Worm (Caenorhabditis elegans) whole organism, young adult: ENCODE results near the gene dpy-7.

ENCODE experiments used
- B0261.1 ChIP-seq: sonication (generic microtip); optimal IDR thresholded peaks from 2 replicates; lab custom pipeline; 2016; ENCODE audit warnings: mild to moderate bottlenecking, missing genetic modification characterization, moderate library complexity, missing compliant biosample characterization
- C06A6.2 ChIP-seq: fragments of 200-800 bp; sonication (Bioruptor generic); conservative IDR thresholded peaks from 2 replicates; pipeline ENCODE4 v1.3.6; 2022; ENCODE audit warnings: missing genetic modification characterization, missing compliant biosample characterization
- T07F8.4 ChIP-seq: sonication (generic microtip); optimal IDR thresholded peaks from 2 replicates; lab custom pipeline; 2016; ENCODE audit warnings: mild to moderate bottlenecking, missing genetic modification characterization, moderate library complexity, missing compliant biosample characterization
- Y53F4B.3 ChIP-seq: fragments of 200-800 bp; sonication (Bioruptor generic); IDR thresholded peaks from 2 replicates; pipeline ENCODE4 v1.3.6; 2022; ENCODE audit warnings: missing genetic modification reagents, missing genetic modification characterization, missing compliant biosample characterization
- ama-1 ChIP-seq, 3 experiments: fragments of 150-350 bp in 1 of 3; sonication (generic microtip) in 2 of 3; optimal IDR thresholded peaks; 2 replicates each; lab custom pipeline; 2014 to 2018; ENCODE audit warnings: missing biosample characterization in 2 of 3, missing genetic modification characterization in 2 of 3, missing genetic modification reagents in 2 of 3
- ceh-40 ChIP-seq: fragments of 200-800 bp; sonication (Bioruptor generic); IDR thresholded peaks from 2 replicates; pipeline ENCODE4 v1.3.6; 2022; ENCODE audit warnings: missing genetic modification characterization, missing compliant biosample characterization
- dpl-1 ChIP-seq: fragments of 150-350 bp; optimal IDR thresholded peaks from 2 replicates; lab custom pipeline; 2014; ENCODE audit warnings: missing biosample characterization, missing genetic modification reagents, missing genetic modification characterization
- madf-10 ChIP-seq: sonication (generic microtip); optimal IDR thresholded peaks from 2 replicates; lab custom pipeline; 2016; ENCODE audit warnings: mild to moderate bottlenecking, missing genetic modification characterization, missing compliant biosample characterization
- rpc-1 ChIP-seq, 2 experiments: fragments of 150-350 bp in 1 of 2; sonication (generic microtip) in 1 of 2; optimal IDR thresholded peaks; 2 replicates each; lab custom pipeline; 2014 to 2018; ENCODE audit warnings: missing biosample characterization in 1 of 2, missing genetic modification characterization in 1 of 2, missing genetic modification reagents in 1 of 2, missing genotype in 1 of 2
- snpc-1.3 ChIP-seq: sonication (generic microtip); optimal IDR thresholded peaks from 2 replicates; lab custom pipeline; 2017; ENCODE audit warnings: missing genetic modification characterization, mild to moderate bottlenecking, missing compliant biosample characterization, antibody characterized with exemption, moderate library complexity, missing genotype, missing genetic modification reagents; ENCODE audit not compliant: insufficient read depth
- somi-1 ChIP-seq: fragments of 200-800 bp; sonication (Bioruptor generic); optimal IDR thresholded peaks from 2 replicates; lab custom pipeline; 2018; ENCODE audit warnings: mild to moderate bottlenecking, missing genetic modification characterization, missing compliant biosample characterization
- unc-62 ChIP-seq: fragments of 150-350 bp; optimal IDR thresholded peaks from 2 replicates; lab custom pipeline; 2014; ENCODE audit warnings: missing biosample characterization, missing genetic modification reagents, missing genetic modification characterization

DNA sequence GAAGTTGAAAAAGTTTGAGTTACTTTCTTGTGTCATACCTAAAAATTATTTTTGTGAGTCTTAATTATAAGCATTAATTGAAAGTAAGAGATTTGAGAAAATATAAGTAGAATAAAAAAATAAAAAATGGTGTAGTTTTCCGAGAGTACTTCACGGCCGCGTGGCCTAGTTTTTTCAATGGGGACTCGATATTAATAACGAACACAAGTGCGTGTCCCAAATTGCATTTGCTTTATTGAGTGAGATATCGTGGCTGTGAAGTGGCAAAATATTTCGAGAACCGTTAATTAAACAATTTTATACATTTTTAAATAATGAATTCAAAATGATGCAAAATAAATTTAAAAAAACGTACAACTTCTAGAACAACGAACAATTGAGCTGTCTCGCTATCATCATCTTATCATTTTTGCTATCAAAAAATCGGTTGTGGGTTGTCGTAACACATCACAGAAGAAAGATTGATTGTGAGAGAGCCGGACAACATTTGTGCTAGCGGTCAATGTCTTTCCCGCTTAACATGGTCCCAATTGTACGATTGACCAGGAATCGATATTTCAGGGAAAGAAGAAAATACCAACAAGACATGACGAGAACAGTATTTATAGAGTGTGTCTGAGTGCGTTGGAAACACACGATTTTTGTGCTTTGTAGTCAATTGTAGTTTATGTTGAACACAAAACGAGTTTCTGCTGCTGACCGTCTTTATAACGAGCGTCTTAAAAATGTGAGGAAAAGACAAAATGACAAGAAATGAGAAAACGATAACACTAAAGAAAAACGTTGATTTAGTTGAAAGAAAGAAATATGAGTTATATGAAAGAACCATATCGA lies 32.3 kb upstream of the dpy-7 start, which contains the start of gene apy-1:
- TF ChIP-seq rpc-1 (optimal IDR thresholded peaks at IDR 0.05; lab: Kevin White, UChicago) (no peak), rpc-1 (tag; optimal IDR thresholded peaks at IDR 0.05; lab: Kevin White, UChicago) (no peak), C06A6.2 (no peak), T07F8.4 (no peak), ceh-40 (GFP tag; lab: Robert Waterston, UW) (no peak), somi-1 (GFP tag; lab: Kevin White, UChicago) (no peak), ama-1 (optimal IDR thresholded peaks at IDR 0.05; lab: Kevin White, UChicago) (no peak), ama-1 (GFP tag; optimal IDR thresholded peaks at IDR 0.05; lab: Kevin White, UChicago) (no peak), Y53F4B.3 (GFP tag; lab: Robert Waterston, UW) (no peak), snpc-1.3 (tag; lab: Kevin White, UChicago) (no peak), B0261.1 (tag; lab: Kevin White, UChicago) (no peak), dpl-1 (no peak), unc-62 (no peak), madf-10 (no peak)
